Worm (Caenorhabditis elegans): Measurements from ENCODE around the gene R02E4.2.

R02E4.2 gene

ce11 chrX:4159929-4160328, 52.7 kb downstream of the R02E4.2 start:
- no peak for TF ChIP-seq jun-1 (tag; optimal IDR thresholded peaks at IDR 0.05)
- TF ChIP-seq snpc-4 (tag; optimal IDR thresholded peaks at IDR 0.05), result no peak
- TF ChIP-seq mdl-1 (tag; optimal IDR thresholded peaks at IDR 0.05), result no peak
- TF ChIP-seq fkh-10 (GFP tag; optimal IDR thresholded peaks at IDR 0.05), result peak; percentile 1

Measured in whole organism, L3 larva.